Worm (Caenorhabditis elegans): ENCODE data around the gene rin-1.

DNA sequence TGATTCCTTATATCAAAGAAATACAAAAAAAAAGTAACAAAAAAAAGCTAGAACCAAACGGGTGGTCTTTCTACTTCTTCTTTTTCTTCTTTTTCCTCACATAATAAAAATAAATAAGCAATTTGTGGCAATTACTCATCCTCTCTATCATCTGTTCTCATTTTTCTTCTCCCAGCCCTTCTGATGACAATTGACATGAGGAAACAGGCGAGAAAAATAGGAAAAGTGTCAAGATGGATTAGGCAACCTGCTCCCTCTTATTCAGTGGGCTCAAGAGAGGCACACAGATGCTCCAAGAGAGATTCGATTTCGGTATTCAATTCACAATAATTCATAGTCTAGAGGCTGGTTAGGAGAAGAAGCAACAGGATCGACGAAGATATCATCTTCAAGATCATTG is 24.6 kb downstream of the rin-1 start:
- TF ChIP-seq ref-1 (GFP tag; conservative IDR thresholded peaks at IDR 0.05), result no peak
- no peak for TF ChIP-seq med-1 (GFP tag; optimal IDR thresholded peaks at IDR 0.05; ENCODE audit: insufficient read depth)
- no peak for TF ChIP-seq ztf-23 (GFP tag; IDR thresholded peaks at IDR 0.05)
- TF ChIP-seq flt-1 (GFP tag; IDR thresholded peaks at IDR 0.05), result no peak
